Worm (Caenorhabditis elegans) whole organism, L4 larva: ENCODE results near the gene srx-58.

Source experiments
- D1046.2 ChIP-seq: fragments of 200-800 bp; sonication (Bioruptor generic); IDR thresholded peaks from 2 replicates; pipeline ENCODE4 v1.3.6; 2022; ENCODE audit warnings: missing genetic modification characterization, missing compliant biosample characterization
- F10B5.3 ChIP-seq: sonication (generic microtip); optimal IDR thresholded peaks from 2 replicates; lab custom pipeline; 2016; ENCODE audit warnings: mild to moderate bottlenecking, missing genetic modification characterization, missing compliant biosample characterization
- F26F4.8 ChIP-seq: fragments of 200-800 bp; sonication (Bioruptor generic); conservative IDR thresholded peaks from 2 replicates; pipeline ENCODE4 v1.3.6; 2022; ENCODE audit warnings: missing genetic modification characterization, missing compliant biosample characterization
- F44E2.7 ChIP-seq: fragments of 200-800 bp; sonication (Bioruptor generic); IDR thresholded peaks from 2 replicates; pipeline ENCODE4 v2.1.2; 2022; ENCODE audit warnings: missing genetic modification characterization, missing compliant biosample characterization
- F49E8.2 ChIP-seq: sonication (generic microtip); optimal IDR thresholded peaks from 2 replicates; lab custom pipeline; 2016; ENCODE audit warnings: missing compliant biosample characterization, mild to moderate bottlenecking, missing genetic modification characterization, borderline replicate concordance
- T20F7.1 ChIP-seq: fragments of 200-800 bp; sonication (Bioruptor generic); optimal IDR thresholded peaks from 2 replicates; lab custom pipeline; 2018; ENCODE audit warnings: mild to moderate bottlenecking, missing genetic modification characterization, missing compliant biosample characterization
- Y48G9A.11 ChIP-seq: fragments of 200-800 bp; sonication (Bioruptor generic); IDR thresholded peaks from 2 replicates; pipeline ENCODE4 v1.3.6; 2022; ENCODE audit warnings: missing genetic modification reagents, missing genetic modification characterization, missing compliant biosample characterization
- Y75B8A.6 ChIP-seq: fragments of 200-800 bp; sonication (Bioruptor generic); IDR thresholded peaks from 2 replicates; pipeline ENCODE4 v1.3.6; 2022; ENCODE audit warnings: missing genetic modification reagents, missing genetic modification characterization, missing compliant biosample characterization
- aha-1 ChIP-seq: fragments of 150-350 bp; peaks from one replicate; lab custom pipeline; 2014; ENCODE audit warnings: missing biosample characterization, missing genetic modification characterization
- ama-1 ChIP-seq: fragments of 150-350 bp; optimal IDR thresholded peaks from 2 replicates; lab custom pipeline; 2014; ENCODE audit warnings: inconsistent platforms, mixed read lengths
- ceh-20 ChIP-seq: fragments of 200-800 bp; sonication (Bioruptor generic); IDR thresholded peaks from 2 replicates; pipeline ENCODE4 v1.3.6; 2022; ENCODE audit warnings: missing genetic modification reagents, missing genetic modification characterization, missing compliant biosample characterization
- ceh-32 ChIP-seq: sonication (generic microtip); optimal IDR thresholded peaks from 2 replicates; lab custom pipeline; 2016; ENCODE audit warnings: mild to moderate bottlenecking, missing genetic modification characterization, missing compliant biosample characterization; ENCODE audit not compliant: poor library complexity
- cey-2 ChIP-seq: sonication (generic microtip); optimal IDR thresholded peaks from 3 replicates; lab custom pipeline; 2017; ENCODE audit warnings: missing genetic modification characterization, mild to moderate bottlenecking, missing compliant biosample characterization, antibody characterized with exemption, borderline replicate concordance; ENCODE audit not compliant: insufficient read depth
- daf-16 ChIP-seq, 3 experiments: sonication (generic microtip); optimal IDR thresholded peaks; 2 replicates each; lab custom pipeline; 2016 to 2017; ENCODE audit warnings: missing genetic modification characterization in 3 of 3, missing genetic modification reagents in 3 of 3, mild to moderate bottlenecking in 2 of 3, missing compliant biosample characterization in 2 of 3, missing biosample characterization in 1 of 3, moderate library complexity in 1 of 3
- daf-8 ChIP-seq: fragments of 200-800 bp; sonication (Bioruptor generic); IDR thresholded peaks from 2 replicates; pipeline ENCODE4 v1.3.6; 2022; ENCODE audit warnings: missing genetic modification characterization, missing compliant biosample characterization
- dpl-1 ChIP-seq: fragments of 150-350 bp; optimal IDR thresholded peaks from 2 replicates; lab custom pipeline; 2014; ENCODE audit warnings: missing biosample characterization, missing genetic modification reagents, missing genetic modification characterization
- duxl-1 ChIP-seq: sonication (generic microtip); optimal IDR thresholded peaks from 2 replicates; lab custom pipeline; 2016; ENCODE audit warnings: mild to moderate bottlenecking, missing genetic modification characterization, moderate library complexity, missing compliant biosample characterization; ENCODE audit not compliant: poor library complexity
- egl-27 ChIP-seq: sonication (generic microtip); optimal IDR thresholded peaks from 3 replicates; lab custom pipeline; 2017; ENCODE audit warnings: missing biosample characterization, missing genetic modification reagents, missing genetic modification characterization
- egl-43 ChIP-seq: fragments of 200-800 bp; sonication (Bioruptor generic); IDR thresholded peaks from 2 replicates; pipeline ENCODE4 v1.3.6; 2022; ENCODE audit warnings: missing genetic modification reagents, missing genetic modification characterization, missing compliant biosample characterization
- fos-1 ChIP-seq: fragments of 150-350 bp; optimal IDR thresholded peaks from 2 replicates; lab custom pipeline; 2014; ENCODE audit warnings: missing biosample characterization, missing genetic modification characterization
- gei-8 ChIP-seq: fragments of 200-800 bp; sonication (Bioruptor generic); optimal IDR thresholded peaks from 2 replicates; lab custom pipeline; 2018; ENCODE audit warnings: mild to moderate bottlenecking, missing genetic modification characterization, missing compliant biosample characterization
- hif-1 ChIP-seq, 2 experiments: sonication (generic microtip); optimal IDR thresholded peaks; 2 replicates each; lab custom pipeline; 2016 to 2017; ENCODE audit warnings: missing compliant biosample characterization in 2 of 2, missing genetic modification characterization in 2 of 2, missing genetic modification reagents in 2 of 2, missing genotype in 2 of 2, mild to moderate bottlenecking in 1 of 2
- lin-1 ChIP-seq: fragments of 200-800 bp; sonication (Bioruptor generic); IDR thresholded peaks from 2 replicates; pipeline ENCODE4 v1.3.6; 2022; ENCODE audit warnings: missing genetic modification reagents, missing genetic modification characterization, missing compliant biosample characterization
- lin-13 ChIP-seq: fragments of 150-350 bp; optimal IDR thresholded peaks from 2 replicates; lab custom pipeline; 2014; ENCODE audit warnings: missing biosample characterization, missing genetic modification reagents, missing genetic modification characterization
- lin-38 ChIP-seq: fragments of 200-800 bp; sonication (Bioruptor generic); IDR thresholded peaks from 2 replicates; pipeline ENCODE4 v1.3.6; 2022; ENCODE audit warnings: missing genetic modification reagents, missing genetic modification characterization, missing compliant biosample characterization
- lir-3 ChIP-seq: sonication (generic microtip); optimal IDR thresholded peaks from 2 replicates; lab custom pipeline; 2016; ENCODE audit warnings: mild to moderate bottlenecking, missing genetic modification characterization, missing compliant biosample characterization
- lsy-2 ChIP-seq, 2 experiments: fragments of 150-350 bp in 1 of 2; sonication (generic microtip) in 1 of 2; optimal IDR thresholded peaks; 2 replicates each; lab custom pipeline; 2014 to 2017; ENCODE audit warnings: missing biosample characterization in 2 of 2, missing genetic modification characterization in 2 of 2
- mdt-29 ChIP-seq: fragments of 200-800 bp; sonication (Bioruptor generic); IDR thresholded peaks from 2 replicates; pipeline ENCODE4 v1.3.6; 2022; ENCODE audit warnings: missing genetic modification reagents, missing genetic modification characterization, missing compliant biosample characterization
- mep-1 ChIP-seq: fragments of 150-350 bp; sonication (generic microtip); optimal IDR thresholded peaks from 3 replicates; lab custom pipeline; 2014; ENCODE audit warnings: missing biosample characterization, missing genetic modification characterization
- mxl-2 ChIP-seq: fragments of 200-800 bp; sonication (Bioruptor generic); conservative IDR thresholded peaks from 2 replicates; pipeline ENCODE4 v1.3.6; 2022; ENCODE audit warnings: missing genetic modification reagents, missing genetic modification characterization, missing compliant biosample characterization
- nhr-111 ChIP-seq: fragments of 200-800 bp; sonication (Bioruptor generic); optimal IDR thresholded peaks from 2 replicates; lab custom pipeline; 2018; ENCODE audit warnings: mild to moderate bottlenecking, missing genetic modification characterization, missing compliant biosample characterization
- nhr-28 ChIP-seq: fragments of 150-350 bp; optimal IDR thresholded peaks from 2 replicates; lab custom pipeline; 2014; ENCODE audit warnings: missing biosample characterization, missing genetic modification characterization
- nhr-6 ChIP-seq: fragments of 150-350 bp; optimal IDR thresholded peaks from 2 replicates; lab custom pipeline; 2014; ENCODE audit warnings: missing biosample characterization, missing genetic modification characterization
- nhr-76 ChIP-seq: fragments of 150-350 bp; optimal IDR thresholded peaks from 2 replicates; lab custom pipeline; 2014; ENCODE audit warnings: missing biosample characterization, missing genetic modification characterization
- nhr-77 ChIP-seq: fragments of 150-350 bp; optimal IDR thresholded peaks from 2 replicates; lab custom pipeline; 2014; ENCODE audit warnings: missing biosample characterization, missing genetic modification characterization
- pha-4 ChIP-seq, 2 experiments: fragments of 150-350 bp in 1 of 2; fragments of 200-800 bp in 1 of 2; sonication (Bioruptor generic) in 1 of 2; IDR thresholded peaks in 1 of 2; optimal IDR thresholded peaks in 1 of 2; 2 replicates each; pipeline versions ENCODE4 v1.3.6 to Lab custom; 2014 to 2022; ENCODE audit warnings: missing genetic modification characterization in 2 of 2, missing genetic modification reagents in 2 of 2, missing biosample characterization in 1 of 2, missing compliant biosample characterization in 1 of 2
- php-3 ChIP-seq: fragments of 200-800 bp; sonication (Bioruptor generic); IDR thresholded peaks from 2 replicates; pipeline ENCODE4 v1.3.6; 2022; ENCODE audit warnings: missing genetic modification reagents, missing genetic modification characterization, missing compliant biosample characterization
- rbr-2 ChIP-seq: sonication (generic microtip); optimal IDR thresholded peaks from 2 replicates; lab custom pipeline; 2016; ENCODE audit warnings: missing genotype, missing genetic modification characterization, missing compliant biosample characterization
- saeg-2 ChIP-seq: fragments of 200-800 bp; sonication (Bioruptor generic); IDR thresholded peaks from 2 replicates; pipeline ENCODE4 v1.3.6; 2022; ENCODE audit warnings: missing genetic modification reagents, missing genetic modification characterization, missing compliant biosample characterization
- unc-62 ChIP-seq, 3 experiments: fragments of 150-350 bp in 1 of 3; sonication (generic microtip); optimal IDR thresholded peaks in 2 of 3; peaks in 1 of 3; 1 replicate in 1 of 3; 2 replicates in 2 of 3; lab custom pipeline; 2014 to 2017; ENCODE audit warnings: missing biosample characterization in 3 of 3, missing genetic modification characterization in 3 of 3, missing genetic modification reagents in 3 of 3, missing genotype in 1 of 3

srx-58 gene

DNA sequence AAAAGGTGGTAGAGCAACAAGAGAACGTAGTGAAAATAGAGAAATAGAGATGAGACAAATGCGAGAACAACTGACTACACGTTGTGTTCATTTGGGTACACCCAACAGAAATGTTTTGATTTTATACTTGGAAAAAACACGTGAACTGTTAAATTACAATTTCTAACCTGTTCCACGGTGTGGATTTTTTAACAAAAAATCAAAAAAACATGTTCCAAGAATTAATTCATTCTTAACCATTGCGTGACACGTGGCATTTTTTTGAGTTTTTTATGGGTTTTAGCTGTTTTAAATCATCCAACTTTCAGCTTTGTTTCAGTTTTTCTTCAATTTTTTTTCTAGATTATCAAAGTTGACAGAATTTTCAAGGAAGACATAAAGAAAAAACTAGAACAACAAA is 8.9 kb downstream of the srx-58 start, which contains the start of gene ech-1.1:
Gene ech-1.1, minus strand, starts transcription at position 101 of the 400 bp plus-strand sequence.
- TF ChIP-seq nhr-28 (tag; lab: Kevin White, UChicago): peak; percentile 14

DNA sequence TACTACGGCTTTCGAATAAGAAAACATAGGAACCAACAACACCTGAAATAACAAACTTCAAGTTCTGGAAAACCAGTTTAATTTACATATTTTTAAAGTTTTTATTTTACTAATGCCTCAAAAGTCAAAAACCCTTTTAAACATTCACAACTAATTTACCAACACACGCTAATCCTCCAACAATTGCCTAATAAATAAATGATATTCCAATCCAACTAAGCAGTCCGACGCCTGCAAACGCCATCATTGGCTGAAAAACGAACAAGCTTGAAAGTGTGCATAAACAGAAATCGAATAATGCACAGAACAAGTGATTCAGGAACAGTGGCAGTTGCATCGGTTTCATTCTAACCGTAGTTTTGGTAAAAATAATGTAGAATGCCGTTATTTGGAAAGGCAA is 15.3 kb downstream of the srx-58 start:
- TF ChIP-seq unc-62 (GFP tag; optimal IDR thresholded peaks at IDR 0.05 in 1 of 2; lab: Kevin White, UChicago) (peak in 1 of 2 experiments; percentile 95), unc-62 (tag; optimal IDR thresholded peaks at IDR 0.05; lab: Kevin White, UChicago) (no peak), gei-8 (GFP tag; lab: Kevin White, UChicago) (no peak), saeg-2 (no peak), egl-27 (tag; lab: Kevin White, UChicago) (no peak), pha-4 (GFP tag; IDR thresholded peaks at IDR 0.05; lab: Robert Waterston, UW) (no peak), pha-4 (tag; optimal IDR thresholded peaks at IDR 0.05; lab: Kevin White, UChicago) (no peak), rbr-2 (tag; lab: Kevin White, UChicago) (no peak), nhr-76 (tag; lab: Kevin White, UChicago) (no peak)

DNA sequence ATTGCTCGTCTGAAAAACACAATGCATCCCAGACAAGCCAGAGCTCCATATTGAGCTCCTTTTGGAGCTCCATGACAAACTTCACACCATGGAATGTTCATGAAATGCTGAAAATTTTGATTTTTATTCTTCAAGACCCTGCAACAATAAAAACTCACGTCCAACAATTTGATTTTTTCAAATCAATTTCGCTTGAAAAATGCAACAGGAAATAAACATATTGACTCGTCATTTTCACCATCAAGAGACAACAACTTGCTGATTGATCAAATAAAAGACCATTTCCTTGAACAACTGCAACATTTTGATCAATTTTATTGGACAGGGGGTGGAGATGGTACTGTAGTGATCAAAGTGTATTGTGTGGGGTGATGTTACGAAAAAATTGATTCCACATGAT is 17.2 kb downstream of the srx-58 start, which contains the start of gene nhr-269:
Gene nhr-269, minus strand, starts transcription at position 101 of the 400 bp plus-strand sequence.
- TF ChIP-seq nhr-111 (GFP tag; lab: Kevin White, UChicago) (no peak), hif-1 (tag; optimal IDR thresholded peaks at IDR 0.05; lab: Kevin White, UChicago) (no peak), Y75B8A.6 (GFP tag; lab: Robert Waterston, UW) (no peak), duxl-1 (no peak), daf-8 (GFP tag; lab: Robert Waterston, UW) (no peak), unc-62 (GFP tag; optimal IDR thresholded peaks at IDR 0.05 in 1 of 2; lab: Kevin White, UChicago) (no peak), unc-62 (tag; optimal IDR thresholded peaks at IDR 0.05; lab: Kevin White, UChicago) (no peak), nhr-6 (tag; lab: Kevin White, UChicago) (no peak), ama-1 (lab: Kevin White, UChicago) (no peak), lin-13 (GFP tag; lab: Kevin White, UChicago) (no peak), F49E8.2 (tag; lab: Kevin White, UChicago) (no peak), egl-43 (no peak), cey-2 (no peak), mdt-29 (GFP tag; lab: Robert Waterston, UW) (no peak), nhr-77 (tag; lab: Kevin White, UChicago) (no peak), lin-38 (no peak), mep-1 (tag; lab: Kevin White, UChicago) (no peak), F44E2.7 (no peak), T20F7.1 (GFP tag; lab: Kevin White, UChicago) (no peak), php-3 (no peak), fos-1 (tag; lab: Kevin White, UChicago) (no peak)

ce11 chrV:15376223-15376622 is 23.7 kb downstream of the srx-58 start, which contains the start of gene srh-52:
Gene srh-52 (minus strand): TSS chrV:15376323.
- TF ChIP-seq lsy-2 (tag; optimal IDR thresholded peaks at IDR 0.05; lab: Kevin White, UChicago) (no peak), cey-2 (no peak), mxl-2 (GFP tag; lab: Robert Waterston, UW) (no peak), Y48G9A.11 (GFP tag; lab: Robert Waterston, UW) (no peak), ceh-20 (GFP tag; lab: Robert Waterston, UW) (no peak), lin-1 (GFP tag; lab: Robert Waterston, UW) (no peak), mep-1 (tag; lab: Kevin White, UChicago) (no peak), ceh-32 (no peak), hif-1 (tag; optimal IDR thresholded peaks at IDR 0.05; lab: Kevin White, UChicago) (no peak), lin-13 (GFP tag; lab: Kevin White, UChicago) (no peak), unc-62 (GFP tag; optimal IDR thresholded peaks at IDR 0.05 in 1 of 2; lab: Kevin White, UChicago) (no peak), unc-62 (tag; optimal IDR thresholded peaks at IDR 0.05; lab: Kevin White, UChicago) (no peak), rbr-2 (tag; lab: Kevin White, UChicago) (no peak), dpl-1 (GFP tag; lab: Kevin White, UChicago) (no peak), daf-16 (GFP tag; optimal IDR thresholded peaks at IDR 0.05; lab: Kevin White, UChicago) (no peak), daf-16 (tag; optimal IDR thresholded peaks at IDR 0.05; lab: Kevin White, UChicago) (no peak), D1046.2 (GFP tag; lab: Robert Waterston, UW) (no peak), duxl-1 (no peak), F26F4.8 (GFP tag; lab: Robert Waterston, UW) (no peak), lir-3 (no peak), F10B5.3 (tag; lab: Kevin White, UChicago) (no peak), aha-1 (tag; lab: Kevin White, UChicago) (no peak)
- TF ChIP-seq, all 104 proteins: peak for 0
